Worm (Caenorhabditis elegans) whole organism, L1 larva: ENCODE data around the gene ceh-63.
A peak's percentile ranks its signal among the peaks of the same experiment; 100 is the strongest.

ENCODE experiments used
- ama-1 ChIP-seq: fragments of 150-350 bp; optimal IDR thresholded peaks from 2 replicates; lab custom pipeline; 2014
- blmp-1 ChIP-seq: fragments of 150-350 bp; optimal IDR thresholded peaks from 2 replicates; lab custom pipeline; 2014; ENCODE audit warnings: missing biosample characterization, missing genetic modification characterization
- ceh-88 ChIP-seq: fragments of 200-800 bp; sonication (Bioruptor generic); IDR thresholded peaks from 2 replicates; pipeline ENCODE4 v1.3.6; 2022; ENCODE audit warnings: missing genetic modification characterization, missing compliant biosample characterization
- dpl-1 ChIP-seq, 3 experiments: fragments of 150-350 bp in 2 of 3; sonication (generic microtip) in 1 of 3; optimal IDR thresholded peaks; 2 replicates each; lab custom pipeline; 2014 to 2017; ENCODE audit warnings: missing biosample characterization in 3 of 3, missing genetic modification characterization in 3 of 3, missing genetic modification reagents in 3 of 3
- dsc-1 ChIP-seq: sonication (generic microtip); optimal IDR thresholded peaks from 2 replicates; lab custom pipeline; 2016; ENCODE audit warnings: mild to moderate bottlenecking, missing genetic modification characterization, missing compliant biosample characterization
- efl-1 ChIP-seq, 4 experiments: fragments of 150-350 bp; optimal IDR thresholded peaks in 3 of 4; peaks in 1 of 4; 1 replicate in 1 of 4; 2 replicates in 3 of 4; lab custom pipeline; 2014; ENCODE audit warnings: missing biosample characterization in 2 of 4, missing genetic modification characterization in 2 of 4, missing genetic modification reagents in 2 of 4
- egl-13 ChIP-seq: sonication (generic microtip); optimal IDR thresholded peaks from 2 replicates; lab custom pipeline; 2016; ENCODE audit warnings: missing genotype, missing genetic modification reagents, missing genetic modification characterization, missing compliant biosample characterization
- ets-5 ChIP-seq: fragments of 200-800 bp; sonication (Bioruptor generic); IDR thresholded peaks from 2 replicates; pipeline ENCODE4 v1.3.6; 2022; ENCODE audit warnings: missing genetic modification characterization, missing compliant biosample characterization
- fkh-4 ChIP-seq: sonication (generic microtip); optimal IDR thresholded peaks from 2 replicates; lab custom pipeline; 2016; ENCODE audit warnings: missing compliant biosample characterization, missing genetic modification characterization, borderline replicate concordance
- fkh-8 ChIP-seq: sonication (generic microtip); optimal IDR thresholded peaks from 2 replicates; lab custom pipeline; 2016; ENCODE audit warnings: mild to moderate bottlenecking, missing genetic modification characterization, missing compliant biosample characterization
- grh-1 ChIP-seq: fragments of 200-800 bp; sonication (Bioruptor generic); IDR thresholded peaks from 2 replicates; pipeline ENCODE4 v1.3.6; 2022; ENCODE audit warnings: missing genetic modification reagents, missing genetic modification characterization, missing compliant biosample characterization
- hlh-17 ChIP-seq: fragments of 200-800 bp; sonication (Bioruptor generic); optimal IDR thresholded peaks from 2 replicates; lab custom pipeline; 2018; ENCODE audit warnings: missing genetic modification characterization, mild to moderate bottlenecking, missing compliant biosample characterization, moderate library complexity, borderline replicate concordance
- irx-1 ChIP-seq: sonication (generic microtip); optimal IDR thresholded peaks from 2 replicates; lab custom pipeline; 2016; ENCODE audit warnings: missing genetic modification characterization, missing compliant biosample characterization
- isw-1 ChIP-seq: fragments of 200-800 bp; sonication (Bioruptor generic); IDR thresholded peaks from 2 replicates; pipeline ENCODE4 v1.3.6; 2022; ENCODE audit warnings: missing genetic modification characterization, missing compliant biosample characterization
- jun-1 ChIP-seq: fragments of 150-350 bp; optimal IDR thresholded peaks from 2 replicates; lab custom pipeline; 2014; ENCODE audit warnings: missing biosample characterization, missing genetic modification reagents, missing genetic modification characterization
- lin-13 ChIP-seq: fragments of 150-350 bp; optimal IDR thresholded peaks from 2 replicates; lab custom pipeline; 2014; ENCODE audit warnings: missing biosample characterization, missing genetic modification reagents, missing genetic modification characterization
- lin-14 ChIP-seq: fragments of 200-800 bp; sonication (Bioruptor generic); optimal IDR thresholded peaks from 2 replicates; lab custom pipeline; 2018; ENCODE audit warnings: mild to moderate bottlenecking, missing genetic modification characterization, moderate library complexity, missing compliant biosample characterization
- lin-15B ChIP-seq: fragments of 150-350 bp; sonication (generic microtip); optimal IDR thresholded peaks from 3 replicates; lab custom pipeline; 2014; ENCODE audit warnings: missing biosample characterization, missing genetic modification characterization
- lir-3 ChIP-seq: sonication (generic microtip); optimal IDR thresholded peaks from 2 replicates; lab custom pipeline; 2016; ENCODE audit warnings: mild to moderate bottlenecking, missing genetic modification characterization, moderate library complexity, missing compliant biosample characterization; ENCODE audit not compliant: poor library complexity
- mab-9 ChIP-seq: fragments of 200-800 bp; sonication (Bioruptor generic); IDR thresholded peaks from 2 replicates; pipeline ENCODE4 v1.3.6; 2022; ENCODE audit warnings: missing genetic modification reagents, missing genetic modification characterization, missing compliant biosample characterization
- mdl-1 ChIP-seq, 2 experiments: fragments of 150-350 bp; optimal IDR thresholded peaks; 2 replicates each; lab custom pipeline; 2014 to 2017; ENCODE audit warnings: missing biosample characterization in 2 of 2, missing genetic modification characterization in 2 of 2, inconsistent platforms in 1 of 2
- mef-2 ChIP-seq: fragments of 150-350 bp; optimal IDR thresholded peaks from 2 replicates; lab custom pipeline; 2014; ENCODE audit warnings: missing biosample characterization, missing genetic modification characterization
- mep-1 ChIP-seq: fragments of 150-350 bp; optimal IDR thresholded peaks from 2 replicates; lab custom pipeline; 2014; ENCODE audit warnings: missing biosample characterization, missing genetic modification characterization
- nhr-11 ChIP-seq: fragments of 150-350 bp; optimal IDR thresholded peaks from 2 replicates; lab custom pipeline; 2014; ENCODE audit warnings: missing biosample characterization, missing genetic modification characterization
- nhr-12 ChIP-seq: sonication (generic microtip); optimal IDR thresholded peaks from 2 replicates; lab custom pipeline; 2017; ENCODE audit warnings: missing biosample characterization, missing genetic modification characterization
- nhr-20 ChIP-seq: sonication (generic microtip); optimal IDR thresholded peaks from 2 replicates; lab custom pipeline; 2016; ENCODE audit warnings: mild to moderate bottlenecking, missing genetic modification characterization, missing compliant biosample characterization
- nhr-71 ChIP-seq: sonication (generic microtip); optimal IDR thresholded peaks from 2 replicates; lab custom pipeline; 2016; ENCODE audit warnings: mild to moderate bottlenecking, missing genetic modification characterization, moderate library complexity, missing compliant biosample characterization
- pqm-1 ChIP-seq: sonication (generic microtip); optimal IDR thresholded peaks from 3 replicates; lab custom pipeline; 2017; ENCODE audit warnings: missing biosample characterization, missing genetic modification characterization
- rnt-1 ChIP-seq: sonication (generic microtip); optimal IDR thresholded peaks from 2 replicates; lab custom pipeline; 2016; ENCODE audit warnings: mild to moderate bottlenecking, missing genetic modification characterization, moderate library complexity, missing compliant biosample characterization
- skn-1 ChIP-seq: fragments of 150-350 bp; optimal IDR thresholded peaks from 2 replicates; lab custom pipeline; 2014; ENCODE audit warnings: missing biosample characterization, missing genetic modification characterization
- snu-23 ChIP-seq: sonication (generic microtip); optimal IDR thresholded peaks from 2 replicates; lab custom pipeline; 2016; ENCODE audit warnings: missing genetic modification characterization, missing compliant biosample characterization
- sox-4 ChIP-seq: sonication (generic microtip); optimal IDR thresholded peaks from 2 replicates; lab custom pipeline; 2016; ENCODE audit warnings: missing genetic modification characterization, missing compliant biosample characterization
- sptf-1 ChIP-seq: fragments of 150-350 bp; optimal IDR thresholded peaks from 2 replicates; lab custom pipeline; 2014; ENCODE audit warnings: missing biosample characterization, missing genetic modification characterization
- sup-37 ChIP-seq: fragments of 200-800 bp; sonication (Bioruptor generic); optimal IDR thresholded peaks from 2 replicates; lab custom pipeline; 2018; ENCODE audit warnings: mild to moderate bottlenecking, missing genetic modification characterization, missing compliant biosample characterization
- swsn-7 ChIP-seq: sonication (generic microtip); optimal IDR thresholded peaks from 2 replicates; lab custom pipeline; 2016; ENCODE audit warnings: missing genetic modification characterization, missing compliant biosample characterization
- tbx-2 ChIP-seq: sonication (generic microtip); optimal IDR thresholded peaks from 2 replicates; lab custom pipeline; 2016; ENCODE audit warnings: missing genetic modification characterization, missing compliant biosample characterization
- unc-130 ChIP-seq: fragments of 150-350 bp; optimal IDR thresholded peaks from 2 replicates; lab custom pipeline; 2017; ENCODE audit warnings: missing biosample characterization, missing genetic modification characterization, inconsistent platforms
- unc-30 ChIP-seq: sonication (generic microtip); optimal IDR thresholded peaks from 2 replicates; lab custom pipeline; 2017; ENCODE audit warnings: missing biosample characterization, missing genetic modification characterization
- unc-86 ChIP-seq: sonication (generic microtip); optimal IDR thresholded peaks from 2 replicates; lab custom pipeline; 2016; ENCODE audit warnings: missing genetic modification characterization, missing compliant biosample characterization
- unc-98 ChIP-seq: fragments of 200-800 bp; sonication (Bioruptor generic); IDR thresholded peaks from 2 replicates; pipeline ENCODE4 v1.3.6; 2022; ENCODE audit warnings: missing genetic modification characterization, missing compliant biosample characterization
- vab-15 ChIP-seq: sonication (generic microtip); optimal IDR thresholded peaks from 2 replicates; lab custom pipeline; 2017; ENCODE audit warnings: missing genotype, mild to moderate bottlenecking, missing genetic modification characterization, missing compliant biosample characterization
- xbp-1 ChIP-seq: sonication (generic microtip); optimal IDR thresholded peaks from 2 replicates; lab custom pipeline; 2016; ENCODE audit warnings: missing genetic modification characterization, missing compliant biosample characterization
- zag-1 ChIP-seq: fragments of 150-350 bp; optimal IDR thresholded peaks from 2 replicates; lab custom pipeline; 2014; ENCODE audit warnings: missing biosample characterization, missing genetic modification characterization
- zip-4 ChIP-seq: fragments of 200-800 bp; sonication (Bioruptor generic); optimal IDR thresholded peaks from 2 replicates; lab custom pipeline; 2018; ENCODE audit warnings: mild to moderate bottlenecking, missing genetic modification characterization, moderate library complexity, missing compliant biosample characterization

Gene ceh-63

ce11 chrX:3709747-3710146 is 35.9 kb upstream of the ceh-63 start (continued):
- TF ChIP-seq efl-1 (optimal IDR thresholded peaks at IDR 0.05; lab: Kevin White, UChicago) = no peak
- TF ChIP-seq efl-1 (GFP tag; optimal IDR thresholded peaks at IDR 0.05 in 1 of 2; lab: Kevin White, UChicago) = peak in 1 of 2 experiments; percentile 70
- TF ChIP-seq zag-1 (tag; lab: Kevin White, UChicago) = no peak
- peak; percentile 94 for TF ChIP-seq dsc-1
- TF ChIP-seq mab-9 (GFP tag; lab: Robert Waterston, UW) = no peak
- TF ChIP-seq lin-15B (tag; lab: Kevin White, UChicago) = no peak
- TF ChIP-seq swsn-7 (tag; lab: Kevin White, UChicago) = no peak
- no peak for TF ChIP-seq pqm-1 (tag; lab: Kevin White, UChicago)
- no peak for TF ChIP-seq unc-98 (GFP tag; lab: Robert Waterston, UW)

- TF ChIP-seq isw-1 = no peak
- no peak for TF ChIP-seq zip-4 (GFP tag; lab: Kevin White, UChicago)
- no peak for TF ChIP-seq tbx-2 (tag; lab: Kevin White, UChicago)
- peak; percentile 37 for TF ChIP-seq lin-14 (GFP tag; lab: Kevin White, UChicago)
- no peak for TF ChIP-seq unc-86 (tag; lab: Kevin White, UChicago)
- peak; percentile 61 for TF ChIP-seq nhr-71 (tag; lab: Kevin White, UChicago)
- no peak for TF ChIP-seq unc-30
- TF ChIP-seq snu-23 (GFP tag; lab: Kevin White, UChicago) = peak; percentile 17
- no peak for TF ChIP-seq sptf-1 (tag; lab: Kevin White, UChicago)
- TF ChIP-seq blmp-1 (tag; lab: Kevin White, UChicago) = no peak
- no peak for TF ChIP-seq irx-1
- no peak for TF ChIP-seq nhr-20 (tag; lab: Kevin White, UChicago)
- peak; percentile 68 for TF ChIP-seq rnt-1 (tag; lab: Kevin White, UChicago)
- no peak for TF ChIP-seq hlh-17 (GFP tag; lab: Kevin White, UChicago)
- TF ChIP-seq grh-1 = no peak
- no peak for TF ChIP-seq efl-1 (optimal IDR thresholded peaks at IDR 0.05; lab: Kevin White, UChicago)
- no peak for TF ChIP-seq efl-1 (GFP tag; optimal IDR thresholded peaks at IDR 0.05 in 1 of 2; lab: Kevin White, UChicago)
- no peak for TF ChIP-seq ets-5 (GFP tag; lab: Robert Waterston, UW)
- no peak for TF ChIP-seq egl-13 (tag; lab: Kevin White, UChicago)
- TF ChIP-seq mep-1 (tag; lab: Kevin White, UChicago) = no peak
- no peak for TF ChIP-seq lir-3 (tag; lab: Kevin White, UChicago)
- peak; percentile 31 for TF ChIP-seq dsc-1
- TF ChIP-seq ama-1 (lab: Kevin White, UChicago) = no peak
- no peak for TF ChIP-seq jun-1
- no peak for TF ChIP-seq nhr-11 (tag; lab: Kevin White, UChicago)
Measured at ce11 chrX:3706319-3706718, 32.5 kb upstream of the ceh-63 start.

ce11 chrX:3705319-3705718 is 31.5 kb upstream of the ceh-63 start:
- TF ChIP-seq fkh-4 (tag; lab: Kevin White, UChicago) = no peak
- no peak for TF ChIP-seq dpl-1 (GFP tag; optimal IDR thresholded peaks at IDR 0.05; lab: Kevin White, UChicago)
- TF ChIP-seq rnt-1 (tag; lab: Kevin White, UChicago) = peak; percentile 1
- TF ChIP-seq xbp-1 (tag; lab: Kevin White, UChicago) = no peak
- TF ChIP-seq skn-1 (tag; lab: Kevin White, UChicago) = no peak
- TF ChIP-seq nhr-12 (tag; lab: Kevin White, UChicago) = no peak
- no peak for TF ChIP-seq grh-1
- TF ChIP-seq snu-23 (GFP tag; lab: Kevin White, UChicago) = no peak
- TF ChIP-seq hlh-17 (GFP tag; lab: Kevin White, UChicago) = no peak
- no peak for TF ChIP-seq vab-15 (tag; lab: Kevin White, UChicago)
- TF ChIP-seq unc-98 (GFP tag; lab: Robert Waterston, UW) = no peak
- peak; percentile 24 for TF ChIP-seq unc-86 (tag; lab: Kevin White, UChicago)
- TF ChIP-seq lin-13 (GFP tag; lab: Kevin White, UChicago) = no peak
- TF ChIP-seq sup-37 (GFP tag; lab: Kevin White, UChicago) = no peak
- TF ChIP-seq mdl-1 (tag; optimal IDR thresholded peaks at IDR 0.05; lab: Kevin White, UChicago) = no peak
- TF ChIP-seq ceh-88 (GFP tag; lab: Robert Waterston, UW) = no peak
- TF ChIP-seq nhr-71 (tag; lab: Kevin White, UChicago) = peak; percentile 39
- peak; percentile 47 for TF ChIP-seq lin-14 (GFP tag; lab: Kevin White, UChicago)
- no peak for TF ChIP-seq unc-30
- no peak for TF ChIP-seq unc-130 (tag; lab: Kevin White, UChicago)
- TF ChIP-seq sox-4 (tag; lab: Kevin White, UChicago) = no peak
- no peak for TF ChIP-seq mef-2
- no peak for TF ChIP-seq isw-1
- TF ChIP-seq fkh-8 = peak; percentile 43
